Fruit fly (Drosophila melanogaster) whole organism, embryonic: ENCODE measurements around the gene CG42445.
A peak's percentile ranks its signal among the peaks of the same experiment; 100 is the strongest.

Experiments
- B-H1 ChIP-seq: fragments of 200-800 bp; sonication (Bioruptor generic); IDR thresholded peaks from 3 replicates; pipeline ENCODE4 v1.3.6; 2022; ENCODE audit warnings: missing biosample characterization, missing genetic modification characterization
- Bdp1 ChIP-seq: fragments of 200-800 bp; sonication (Bioruptor generic); optimal IDR thresholded peaks from 3 replicates; lab custom pipeline; 2016; ENCODE audit warnings: missing biosample characterization, missing genetic modification characterization
- CG10366 ChIP-seq: fragments of 200-800 bp; sonication (Bioruptor generic); IDR thresholded peaks from 2 replicates; pipeline ENCODE4 v1.3.6; 2022; ENCODE audit warnings: missing biosample characterization, missing genetic modification characterization
- CG12071 ChIP-seq: fragments of 200-800 bp; sonication (Bioruptor generic); optimal IDR thresholded peaks from 3 replicates; lab custom pipeline; 2018; ENCODE audit warnings: missing biosample characterization, mild to moderate bottlenecking, missing genetic modification characterization
- CG13624 ChIP-seq: fragments of 200-800 bp; sonication (Bioruptor generic); optimal IDR thresholded peaks from 2 replicates; lab custom pipeline; 2016; ENCODE audit warnings: missing biosample characterization, missing genetic modification characterization
- CG13775 ChIP-seq: fragments of 200-800 bp; sonication (Bioruptor generic); optimal IDR thresholded peaks from 3 replicates; lab custom pipeline; 2017; ENCODE audit warnings: missing biosample characterization, mild to moderate bottlenecking, missing genetic modification characterization
- CG14014 ChIP-seq: fragments of 200-800 bp; sonication (Bioruptor generic); IDR thresholded peaks from 2 replicates; pipeline ENCODE4 v1.3.6; 2022; ENCODE audit warnings: missing biosample characterization, missing genetic modification characterization
- CG14667 ChIP-seq: fragments of 200-800 bp; sonication (Bioruptor generic); IDR thresholded peaks from 2 replicates; pipeline ENCODE4 v1.3.6; 2022; ENCODE audit warnings: missing biosample characterization, missing genetic modification characterization
- CG1603 ChIP-seq: fragments of 200-800 bp; sonication (Bioruptor generic); optimal IDR thresholded peaks from 2 replicates; lab custom pipeline; 2019; ENCODE audit warnings: missing biosample characterization, mild to moderate bottlenecking, missing genetic modification characterization, moderate library complexity
- CG1832 ChIP-seq: fragments of 200-800 bp; sonication (Bioruptor generic); optimal IDR thresholded peaks from 2 replicates; lab custom pipeline; 2017; ENCODE audit warnings: missing biosample characterization, mild to moderate bottlenecking, missing genetic modification characterization, inconsistent platforms
- CG2202 ChIP-seq: fragments of 200-800 bp; sonication (Bioruptor generic); optimal IDR thresholded peaks from 2 replicates; lab custom pipeline; 2018; ENCODE audit warnings: missing biosample characterization, mild to moderate bottlenecking, missing genetic modification characterization
- CG31365 ChIP-seq: fragments of 200-800 bp; sonication (Bioruptor generic); optimal IDR thresholded peaks from 2 replicates; lab custom pipeline; 2018; ENCODE audit warnings: missing biosample characterization, mild to moderate bottlenecking, missing genetic modification characterization
- CG3163 ChIP-seq: fragments of 200-800 bp; sonication (Bioruptor generic); optimal IDR thresholded peaks from 3 replicates; lab custom pipeline; 2016; ENCODE audit warnings: missing biosample characterization, missing genetic modification characterization
- CG34422 ChIP-seq: fragments of 200-800 bp; sonication (Bioruptor generic); IDR thresholded peaks from 3 replicates; pipeline ENCODE4 v1.3.6; 2022; ENCODE audit warnings: missing biosample characterization, missing genetic modification characterization
- CG4730 ChIP-seq: fragments of 200-800 bp; sonication (Bioruptor generic); IDR thresholded peaks from 2 replicates; pipeline ENCODE4 v1.3.6; 2022; ENCODE audit warnings: missing biosample characterization, missing genetic modification characterization
- CG6813 ChIP-seq: fragments of 200-800 bp; sonication (Bioruptor generic); optimal IDR thresholded peaks from 2 replicates; lab custom pipeline; 2017; ENCODE audit warnings: missing biosample characterization, missing genetic modification characterization, mild to moderate bottlenecking, moderate library complexity, missing genetic modification reagents
- CG6854 ChIP-seq: fragments of 200-800 bp; sonication (Bioruptor generic); optimal IDR thresholded peaks from 3 replicates; lab custom pipeline; 2017; ENCODE audit warnings: missing biosample characterization, mild to moderate bottlenecking, missing genetic modification characterization
- CG9727 ChIP-seq: fragments of 200-800 bp; sonication (Bioruptor generic); optimal IDR thresholded peaks from 3 replicates; lab custom pipeline; 2017; ENCODE audit warnings: missing biosample characterization, mild to moderate bottlenecking, missing genetic modification characterization
- CTCF ChIP-seq: fragments of 200-800 bp; sonication (Bioruptor generic); optimal IDR thresholded peaks from 2 replicates; lab custom pipeline; 2017; ENCODE audit warnings: missing biosample characterization, mild to moderate bottlenecking, missing genetic modification characterization, moderate library complexity
- Lim3 ChIP-seq: fragments of 200-800 bp; sonication (Bioruptor generic); IDR thresholded peaks from 2 replicates; pipeline ENCODE4 v1.3.6; 2022; ENCODE audit warnings: missing biosample characterization, missing genetic modification characterization
- Med ChIP-seq: fragments of 200-800 bp; sonication (Bioruptor generic); peaks from one replicate; lab custom pipeline; 2016; ENCODE audit warnings: missing biosample characterization, missing genetic modification characterization, mild to moderate bottlenecking, inconsistent platforms, moderate library complexity
- Mes4 ChIP-seq: fragments of 200-800 bp; sonication (Bioruptor generic); optimal IDR thresholded peaks from 2 replicates; lab custom pipeline; 2016; ENCODE audit warnings: missing biosample characterization, missing genetic modification characterization
- NC2β ChIP-seq: fragments of 200-800 bp; sonication (Bioruptor generic); optimal IDR thresholded peaks from 2 replicates; lab custom pipeline; 2016; ENCODE audit warnings: missing biosample characterization, missing genetic modification characterization
- Ravus ChIP-seq: fragments of 200-800 bp; sonication (Bioruptor generic); IDR thresholded peaks from 2 replicates; pipeline ENCODE4 v1.3.6; 2022; ENCODE audit warnings: missing biosample characterization, missing genetic modification characterization
- YL-1 ChIP-seq: fragments of 200-800 bp; sonication (Bioruptor generic); optimal IDR thresholded peaks from 3 replicates; lab custom pipeline; 2017; ENCODE audit warnings: missing biosample characterization, mild to moderate bottlenecking, missing genetic modification characterization
- ab ChIP-seq: fragments of 200-800 bp; sonication (Bioruptor generic); optimal IDR thresholded peaks from 2 replicates; lab custom pipeline; 2016; ENCODE audit warnings: missing biosample characterization, missing genetic modification characterization
- abd-A ChIP-seq: fragments of 200-800 bp; sonication (Bioruptor generic); optimal IDR thresholded peaks from 3 replicates; lab custom pipeline; 2019; ENCODE audit warnings: missing biosample characterization, mild to moderate bottlenecking, missing genetic modification characterization, moderate library complexity
- ac ChIP-seq: fragments of 200-800 bp; sonication (Bioruptor generic); optimal IDR thresholded peaks from 3 replicates; lab custom pipeline; 2017; ENCODE audit warnings: missing biosample characterization, mild to moderate bottlenecking, missing genetic modification characterization
- ash1 ChIP-seq: fragments of 200-800 bp; sonication (Bioruptor generic); optimal IDR thresholded peaks from 2 replicates; lab custom pipeline; 2018; ENCODE audit warnings: missing biosample characterization, mild to moderate bottlenecking, missing genetic modification characterization
- bcd ChIP-seq: fragments of 200-800 bp; sonication (Bioruptor generic); optimal IDR thresholded peaks from 2 replicates; lab custom pipeline; 2017; ENCODE audit warnings: missing biosample characterization, mild to moderate bottlenecking, missing genetic modification characterization
- btn ChIP-seq: fragments of 200-800 bp; sonication (Bioruptor generic); optimal IDR thresholded peaks from 2 replicates; lab custom pipeline; 2016; ENCODE audit warnings: missing biosample characterization, missing genetic modification characterization
- dan ChIP-seq: fragments of 200-800 bp; sonication (Bioruptor generic); IDR thresholded peaks from 2 replicates; pipeline ENCODE4 v1.3.6; 2022; ENCODE audit warnings: missing biosample characterization, missing genetic modification characterization
- dmrt11E ChIP-seq: fragments of 200-800 bp; sonication (Bioruptor generic); optimal IDR thresholded peaks from 3 replicates; lab custom pipeline; 2018; ENCODE audit warnings: missing biosample characterization, mild to moderate bottlenecking, missing genetic modification characterization, moderate library complexity
- exex ChIP-seq: fragments of 200-800 bp; sonication (Bioruptor generic); optimal IDR thresholded peaks from 4 replicates; lab custom pipeline; 2018; ENCODE audit warnings: missing biosample characterization, mild to moderate bottlenecking, missing genetic modification characterization, moderate library complexity
- fu2 ChIP-seq: fragments of 200-800 bp; sonication (Bioruptor generic); optimal IDR thresholded peaks from 2 replicates; lab custom pipeline; 2016; ENCODE audit warnings: missing biosample characterization, missing genetic modification characterization
- grau ChIP-seq: fragments of 200-800 bp; optimal IDR thresholded peaks from 3 replicates; lab custom pipeline; 2019; ENCODE audit warnings: missing biosample characterization, mild to moderate bottlenecking, missing genetic modification characterization, moderate library complexity
- gt ChIP-seq: fragments of 200-800 bp; sonication (Bioruptor generic); IDR thresholded peaks from 2 replicates; pipeline ENCODE4 v1.3.6; 2022; ENCODE audit warnings: missing biosample characterization, missing genetic modification characterization
- hb ChIP-seq: fragments of 200-800 bp; sonication (Bioruptor generic); IDR thresholded peaks from 3 replicates; pipeline ENCODE4 v1.3.6; 2022; ENCODE audit warnings: missing biosample characterization, missing genetic modification characterization; ENCODE audit not compliant: partially characterized antibody
- hth ChIP-seq: fragments of >200 bp; optimal IDR thresholded peaks from 2 replicates; lab custom pipeline; 2017; ENCODE audit warnings: inconsistent platforms
- kay ChIP-seq: fragments of 200-800 bp; sonication (Bioruptor generic); optimal IDR thresholded peaks from 2 replicates; lab custom pipeline; 2016; ENCODE audit warnings: missing biosample characterization, missing genetic modification characterization
- klu ChIP-seq: fragments of 200-800 bp; sonication (Bioruptor generic); IDR thresholded peaks from 2 replicates; pipeline ENCODE4 v1.3.6; 2022; ENCODE audit warnings: missing biosample characterization, missing genetic modification characterization
- lilli ChIP-seq: fragments of 200-800 bp; sonication (Bioruptor generic); optimal IDR thresholded peaks from 3 replicates; lab custom pipeline; 2016; ENCODE audit warnings: missing biosample characterization, missing genetic modification characterization
- mam ChIP-seq: fragments of 200-800 bp; sonication (Bioruptor generic); optimal IDR thresholded peaks from 3 replicates; lab custom pipeline; 2016; ENCODE audit warnings: missing biosample characterization, missing genetic modification characterization
- nau ChIP-seq: fragments of 200-800 bp; sonication (Bioruptor generic); optimal IDR thresholded peaks from 3 replicates; lab custom pipeline; 2017; ENCODE audit warnings: missing biosample characterization, mild to moderate bottlenecking, missing genetic modification characterization, missing genetic modification reagents
- peb ChIP-seq: fragments of 200-800 bp; sonication (Bioruptor generic); IDR thresholded peaks from 2 replicates; pipeline ENCODE4 v1.3.6; 2022; ENCODE audit warnings: missing biosample characterization, missing genetic modification characterization
- row ChIP-seq: fragments of 200-800 bp; sonication (Bioruptor generic); IDR thresholded peaks from 3 replicates; pipeline ENCODE4 v1.3.6; 2022; ENCODE audit warnings: missing biosample characterization, missing genetic modification characterization
- sd ChIP-seq: fragments of 200-800 bp; sonication (Bioruptor generic); optimal IDR thresholded peaks from 3 replicates; lab custom pipeline; 2018; ENCODE audit warnings: missing biosample characterization, mild to moderate bottlenecking, missing genetic modification characterization, moderate library complexity
- seq ChIP-seq: fragments of 200-800 bp; sonication (Bioruptor generic); IDR thresholded peaks from 2 replicates; pipeline ENCODE4 v1.3.6; 2022; ENCODE audit warnings: missing biosample characterization, missing genetic modification characterization
- shn ChIP-seq: fragments of 200-800 bp; sonication (Bioruptor generic); optimal IDR thresholded peaks from 3 replicates; lab custom pipeline; 2016; ENCODE audit warnings: missing biosample characterization, missing genetic modification characterization
- sr ChIP-seq: fragments of 200-800 bp; sonication (Bioruptor generic); IDR thresholded peaks from 3 replicates; pipeline ENCODE4 v1.3.6; 2022; ENCODE audit warnings: missing biosample characterization, missing genetic modification characterization
- vfl ChIP-seq: fragments of 200-800 bp; sonication (Bioruptor generic); optimal IDR thresholded peaks from 2 replicates; lab custom pipeline; 2016; ENCODE audit warnings: missing biosample characterization, missing genetic modification characterization

Gene CG42445

DNA sequence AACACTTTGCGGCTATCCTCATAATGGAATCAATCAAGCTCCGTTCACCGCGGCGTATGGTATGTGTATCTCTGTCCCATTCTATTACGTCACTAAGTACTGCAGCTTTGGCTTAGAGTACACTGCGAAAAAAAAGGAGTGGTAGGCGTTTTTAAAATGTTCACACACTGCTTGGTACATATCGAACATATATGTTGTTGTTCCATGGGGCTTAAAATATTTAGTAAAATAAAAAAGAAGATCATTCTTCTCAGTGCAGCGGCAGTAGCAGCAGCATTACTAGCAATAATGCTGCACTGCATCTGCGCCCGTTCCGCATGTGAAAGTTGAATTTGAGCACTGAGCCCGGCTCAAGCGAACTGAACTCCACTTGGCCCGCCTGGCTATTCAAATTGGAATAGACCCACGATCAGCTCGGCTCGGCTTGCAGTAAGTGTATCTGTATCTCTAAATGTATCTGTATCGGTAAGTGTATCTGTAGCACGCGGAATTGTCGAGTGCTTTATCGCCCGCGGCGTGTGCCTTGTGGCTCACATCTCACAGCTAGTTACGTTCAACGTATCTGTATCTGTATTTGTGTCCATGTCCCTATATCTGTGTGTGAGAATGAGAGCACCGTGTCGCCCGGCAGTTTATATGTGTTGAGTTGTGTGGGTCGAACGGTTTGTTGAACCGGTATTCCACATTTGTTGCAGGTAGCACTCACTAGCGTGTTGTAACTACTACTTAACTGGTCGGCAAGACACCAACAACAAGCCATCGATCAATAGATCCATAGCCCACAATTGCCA lies 5.3 kb downstream of the CG42445 start (continued):
- TF ChIP-seq abd-A (no peak), dan (no peak), dmrt11E (tag; lab: Kevin White, UChicago) (no peak), NC2β (GFP tag; lab: Kevin White, UChicago) (peak; percentile 10), CG13624 (GFP tag; lab: Kevin White, UChicago) (no peak), peb (GFP tag; lab: Robert Waterston, UW) (no peak; the same call in 1 of the 2 replicates), CG14014 (GFP tag; lab: Robert Waterston, UW) (0 out of 2 replicates have a peak, but pooled peaks have one; percentile 31), ab (GFP tag; lab: Kevin White, UChicago) (peak; percentile 1), Med (GFP tag; lab: Kevin White, UChicago) (peak; percentile 84), CG34422 (peak; percentile 70; the same call in 2 of the 3 replicates), CG10366 (GFP tag; lab: Robert Waterston, UW) (peak; percentile 67), CG3163 (GFP tag; lab: Kevin White, UChicago) (no peak), nau (peak; percentile 62), seq (GFP tag; lab: Robert Waterston, UW) (peak; percentile 71), Ravus (no peak), CG13775 (peak; percentile 2), CTCF (GFP tag; lab: Kevin White, UChicago) (no peak), sd (tag; lab: Kevin White, UChicago) (no peak), YL-1 (GFP tag; lab: Kevin White, UChicago) (no peak), hth (lab: Kevin White, UChicago) (no peak), CG2202 (tag; lab: Kevin White, UChicago) (no peak), ac (GFP tag; lab: Kevin White, UChicago) (no peak), hb (GFP tag; lab: Robert Waterston, UW) (no peak), CG6813 (peak; percentile 41), klu (GFP tag; lab: Robert Waterston, UW) (no peak), Mes4 (GFP tag; lab: Kevin White, UChicago) (peak; percentile 34), CG31365 (tag; lab: Kevin White, UChicago) (no peak), lilli (peak; percentile 8), kay (GFP tag; lab: Kevin White, UChicago) (no peak), B-H1 (peak; percentile 26; the same call in 2 of the 3 replicates), CG6854 (no peak), btn (GFP tag; lab: Kevin White, UChicago) (peak; percentile 36), shn (GFP tag; lab: Kevin White, UChicago) (no peak), exex (no peak), row (GFP tag; lab: Robert Waterston, UW) (peak; percentile 63), bcd (GFP tag; lab: Kevin White, UChicago) (peak; percentile 41), Lim3 (GFP tag; lab: Robert Waterston, UW) (peak; percentile 49; the same call in 1 of the 2 replicates), ash1 (no peak), grau (peak; percentile 56), CG14667 (GFP tag; lab: Robert Waterston, UW) (no peak), sr (GFP tag; lab: Robert Waterston, UW) (peak; percentile 54; the same call in 2 of the 3 replicates), gt (no peak), fu2 (GFP tag; lab: Kevin White, UChicago) (no peak), mam (GFP tag; lab: Kevin White, UChicago) (peak; percentile 18), CG4730 (0 out of 2 replicates have a peak, but pooled peaks have one; percentile 18), CG9727 (GFP tag; lab: Kevin White, UChicago) (peak; percentile 36), vfl (GFP tag; lab: Kevin White, UChicago) (no peak), Bdp1 (peak; percentile 9), CG1603 (tag; lab: Kevin White, UChicago) (peak; percentile 63), CG12071 (GFP tag; lab: Kevin White, UChicago) (peak; percentile 42), CG1832 (GFP tag; lab: Kevin White, UChicago) (no peak)
